Worm (Caenorhabditis elegans) whole organism, L4 larva: Measurements from ENCODE around the gene srh-265.

ENCODE experiments used
- F49E8.2 ChIP-seq: sonication (generic microtip); optimal IDR thresholded peaks from 2 replicates; lab custom pipeline; 2016; ENCODE audit warnings: missing compliant biosample characterization, mild to moderate bottlenecking, missing genetic modification characterization, borderline replicate concordance
- R02D3.7 ChIP-seq: fragments of 150-350 bp; sonication (generic microtip); optimal IDR thresholded peaks from 3 replicates; lab custom pipeline; 2014; ENCODE audit warnings: missing biosample characterization, missing genetic modification characterization
- Y48G9A.11 ChIP-seq: fragments of 200-800 bp; sonication (Bioruptor generic); IDR thresholded peaks from 2 replicates; pipeline ENCODE4 v1.3.6; 2022; ENCODE audit warnings: missing genetic modification reagents, missing genetic modification characterization, missing compliant biosample characterization
- ZK337.2 ChIP-seq: fragments of 200-800 bp; sonication (Bioruptor generic); IDR thresholded peaks from 2 replicates; pipeline ENCODE4 v1.3.6; 2022; ENCODE audit warnings: missing genetic modification reagents, missing genetic modification characterization, missing compliant biosample characterization
- fkh-10 ChIP-seq: fragments of 150-350 bp; optimal IDR thresholded peaks from 2 replicates; lab custom pipeline; 2014; ENCODE audit warnings: missing biosample characterization, missing genetic modification reagents, missing genetic modification characterization
- mes-2 ChIP-seq: sonication (generic microtip); optimal IDR thresholded peaks from 2 replicates; lab custom pipeline; 2016; ENCODE audit warnings: missing genotype, mild to moderate bottlenecking, missing genetic modification characterization, missing compliant biosample characterization; ENCODE audit not compliant: poor library complexity, severe bottlenecking
- snpc-4 ChIP-seq: fragments of 150-350 bp; optimal IDR thresholded peaks from 2 replicates; lab custom pipeline; 2014; ENCODE audit warnings: missing biosample characterization, missing genetic modification characterization
- zag-1 ChIP-seq: fragments of 150-350 bp; optimal IDR thresholded peaks from 2 replicates; lab custom pipeline; 2014; ENCODE audit warnings: missing biosample characterization, missing genetic modification characterization

DNA sequence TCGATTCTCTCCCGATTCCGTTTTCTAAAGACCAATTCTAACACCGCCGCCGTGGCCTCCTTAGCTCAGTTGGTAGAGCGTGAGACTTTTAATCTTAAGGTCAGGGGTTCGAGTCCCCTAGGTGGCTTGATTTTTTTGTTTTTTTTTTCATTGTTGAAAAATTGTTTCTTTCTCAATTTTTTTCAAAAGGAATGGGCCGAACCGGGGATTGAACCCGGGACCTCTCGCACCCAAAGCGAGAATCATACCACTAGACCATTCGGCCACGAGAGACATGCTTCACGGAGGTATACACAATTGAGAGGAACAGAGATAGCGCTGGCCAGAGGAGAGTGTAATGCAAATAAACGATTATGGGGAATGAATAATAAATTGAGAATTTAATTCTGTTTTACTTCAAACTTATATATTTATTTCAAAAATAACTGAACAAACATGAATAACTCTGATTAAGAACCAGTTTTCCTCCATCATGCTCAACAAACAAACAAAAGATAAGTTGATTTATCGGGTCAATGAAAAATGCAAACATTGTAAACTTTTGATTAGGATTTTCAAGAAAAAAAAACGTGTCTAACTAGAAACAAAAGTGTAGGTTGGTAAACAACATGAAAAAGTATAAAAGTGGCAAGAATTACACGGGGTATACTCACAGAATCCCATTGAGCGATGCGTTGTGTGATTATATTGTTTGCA is 49.1 kb downstream of the srh-265 start, which contains the start of gene pqn-71:
- TF ChIP-seq mes-2 (peak; percentile 85), R02D3.7 (tag; lab: Kevin White, UChicago) (no peak), ZK337.2 (GFP tag; lab: Robert Waterston, UW) (peak; percentile 60), snpc-4 (peak; percentile 27), Y48G9A.11 (GFP tag; lab: Robert Waterston, UW) (peak; percentile 92), F49E8.2 (tag; lab: Kevin White, UChicago) (peak; percentile 91), zag-1 (tag; lab: Kevin White, UChicago) (no peak), fkh-10 (peak; percentile 52)
